Worm (Caenorhabditis elegans) whole organism, mixed stage, embryonic: ENCODE results near the gene F59B10.6.

Experiments
- M03D4.4 ChIP-seq: sonication (generic microtip); optimal IDR thresholded peaks from 2 replicates; lab custom pipeline; 2017; ENCODE audit warnings: mild to moderate bottlenecking, missing genetic modification characterization, missing compliant biosample characterization
- blmp-1 ChIP-seq: fragments of 150-350 bp; optimal IDR thresholded peaks from 2 replicates; lab custom pipeline; 2014; ENCODE audit warnings: missing biosample characterization, missing genetic modification characterization
- ces-1 ChIP-seq: fragments of 150-350 bp; optimal IDR thresholded peaks from 2 replicates; lab custom pipeline; 2014; ENCODE audit warnings: missing biosample characterization, missing genetic modification reagents, missing genetic modification characterization
- cnd-1 ChIP-seq: fragments of 200-800 bp; sonication (Bioruptor generic); optimal IDR thresholded peaks from 2 replicates; lab custom pipeline; 2018; ENCODE audit warnings: mild to moderate bottlenecking, missing genetic modification characterization, missing compliant biosample characterization
- elt-1 ChIP-seq: sonication (generic microtip); optimal IDR thresholded peaks from 2 replicates; lab custom pipeline; 2017; ENCODE audit warnings: missing genetic modification characterization, mild to moderate bottlenecking, missing compliant biosample characterization, antibody characterized with exemption, moderate library complexity, borderline replicate concordance; ENCODE audit not compliant: insufficient read depth
- elt-3 ChIP-seq: fragments of 150-350 bp; optimal IDR thresholded peaks from 2 replicates; lab custom pipeline; 2014; ENCODE audit warnings: missing biosample characterization, missing genetic modification characterization
- flh-1 ChIP-seq: fragments of 200-800 bp; sonication (Bioruptor generic); optimal IDR thresholded peaks from 2 replicates; lab custom pipeline; 2018; ENCODE audit warnings: mild to moderate bottlenecking, missing genetic modification characterization, moderate library complexity, missing compliant biosample characterization
- ham-2 ChIP-seq: fragments of 200-800 bp; sonication (Bioruptor generic); optimal IDR thresholded peaks from 2 replicates; lab custom pipeline; 2018; ENCODE audit warnings: mild to moderate bottlenecking, missing genetic modification characterization, missing compliant biosample characterization
- lin-13 ChIP-seq: fragments of 150-350 bp; optimal IDR thresholded peaks from 2 replicates; lab custom pipeline; 2014; ENCODE audit warnings: missing biosample characterization, missing genetic modification characterization
- mep-1 ChIP-seq: fragments of 150-350 bp; optimal IDR thresholded peaks from 2 replicates; lab custom pipeline; 2017; ENCODE audit warnings: missing biosample characterization, missing genetic modification reagents, missing genetic modification characterization, inconsistent platforms
- nhr-76 ChIP-seq: sonication (generic microtip); optimal IDR thresholded peaks from 2 replicates; lab custom pipeline; 2017; ENCODE audit warnings: missing biosample characterization, missing genetic modification characterization
- sptf-1 ChIP-seq: sonication (generic microtip); optimal IDR thresholded peaks from 2 replicates; lab custom pipeline; 2017; ENCODE audit warnings: mild to moderate bottlenecking, missing genetic modification characterization, moderate library complexity, missing compliant biosample characterization
- unc-39 ChIP-seq: fragments of 150-350 bp; optimal IDR thresholded peaks from 2 replicates; lab custom pipeline; 2014; ENCODE audit warnings: missing biosample characterization, missing genetic modification characterization
- unc-62 ChIP-seq: fragments of 150-350 bp; optimal IDR thresholded peaks from 2 replicates; lab custom pipeline; 2014; ENCODE audit warnings: missing biosample characterization, missing genetic modification reagents, missing genetic modification characterization

ce11 chrII:10519017-10519416, 5.3 kb downstream of the F59B10.6 start, which contains the start of gene F59B10.4:
- TF ChIP-seq unc-62 (no peak), ham-2 (GFP tag; lab: Kevin White, UChicago) (no peak), elt-1 (tag; lab: Kevin White, UChicago) (no peak), mep-1 (tag; lab: Kevin White, UChicago) (no peak), M03D4.4 (tag; lab: Kevin White, UChicago) (no peak), unc-39 (tag; lab: Kevin White, UChicago) (no peak), ces-1 (GFP tag; lab: Kevin White, UChicago) (no peak), nhr-76 (tag; lab: Kevin White, UChicago) (no peak), flh-1 (GFP tag; lab: Kevin White, UChicago) (no peak), cnd-1 (tag; lab: Kevin White, UChicago) (no peak), sptf-1 (tag; lab: Kevin White, UChicago) (no peak), blmp-1 (tag; lab: Kevin White, UChicago) (no peak), elt-3 (tag; lab: Kevin White, UChicago) (no peak), lin-13 (no peak)
